Fruit fly (Drosophila melanogaster) ovary, adult (tissue): ENCODE measurements around the gene Root.
A peak's percentile ranks its signal among the peaks of the same experiment; 100 is the strongest.

Experiments
- CG17801 ChIP-seq: fragments of 200-800 bp; optimal IDR thresholded peaks from 2 replicates; lab custom pipeline; 2019; ENCODE audit warnings: missing biosample characterization, mild to moderate bottlenecking, missing genetic modification characterization, moderate library complexity; ENCODE audit not compliant: partially characterized antibody

Gene Root

DNA sequence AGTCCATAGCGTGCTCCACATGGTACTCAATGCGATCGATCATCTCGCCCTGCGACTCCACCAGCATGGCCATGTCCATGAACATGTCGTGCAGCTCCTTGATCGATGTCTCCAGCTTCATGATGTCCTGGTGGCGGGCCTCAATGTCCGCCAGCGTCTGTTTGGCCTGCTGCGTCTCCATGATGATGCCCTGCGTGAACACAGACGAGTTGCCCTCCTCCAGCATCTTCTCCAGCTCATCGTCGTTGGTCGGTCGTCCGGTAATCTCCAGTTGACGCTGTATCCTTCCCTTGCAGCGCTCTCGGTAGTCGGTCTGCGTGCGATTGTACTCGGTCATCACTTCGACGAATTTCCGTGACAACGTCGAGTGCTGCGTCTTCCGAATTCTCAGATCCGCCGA, 9.4 kb upstream of the Root start:
- TF ChIP-seq CG17801 (GFP tag; lab: Kevin White, UChicago): no peak

DNA sequence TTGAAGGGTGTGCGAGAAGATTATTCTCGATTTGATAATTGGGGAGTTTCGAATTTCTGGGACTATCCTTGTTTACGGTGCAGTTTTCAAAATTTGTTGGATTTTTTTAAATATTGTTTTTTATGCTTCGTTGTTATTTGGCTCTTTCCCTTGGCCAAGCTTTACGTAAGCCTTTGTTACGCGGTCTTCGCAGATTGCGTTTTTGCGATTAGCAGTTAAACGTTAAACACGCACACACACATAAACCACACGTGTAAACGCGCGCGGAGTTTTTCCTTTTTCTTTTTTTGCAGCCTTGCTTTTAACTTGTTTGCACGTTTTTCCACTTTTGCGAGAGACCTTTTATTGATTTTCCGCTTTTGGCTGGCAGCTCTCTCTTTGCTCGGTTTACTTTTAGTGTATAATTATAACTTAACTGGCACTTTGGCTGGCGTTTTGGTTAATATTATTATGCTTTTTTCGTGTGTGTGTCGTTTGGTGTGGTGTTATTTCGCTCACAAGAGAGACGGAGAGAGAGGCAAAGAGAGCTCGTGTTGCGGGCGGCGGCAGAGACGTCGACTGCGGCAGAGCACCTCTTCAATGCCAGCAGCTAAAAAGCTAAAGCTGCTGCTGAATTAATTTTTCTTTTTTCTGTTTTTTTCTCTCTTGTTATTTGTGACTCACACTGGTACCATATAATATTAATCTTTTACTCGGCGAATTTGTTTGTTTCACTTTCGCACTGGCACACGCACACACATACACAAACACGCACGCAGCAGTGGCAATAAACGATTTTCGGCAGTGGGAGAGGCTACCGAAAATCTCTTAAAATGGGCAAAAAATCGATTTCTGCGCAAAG, 8.4 kb upstream of the Root start:
- TF ChIP-seq CG17801 (GFP tag; lab: Kevin White, UChicago): peak; percentile 7

DNA sequence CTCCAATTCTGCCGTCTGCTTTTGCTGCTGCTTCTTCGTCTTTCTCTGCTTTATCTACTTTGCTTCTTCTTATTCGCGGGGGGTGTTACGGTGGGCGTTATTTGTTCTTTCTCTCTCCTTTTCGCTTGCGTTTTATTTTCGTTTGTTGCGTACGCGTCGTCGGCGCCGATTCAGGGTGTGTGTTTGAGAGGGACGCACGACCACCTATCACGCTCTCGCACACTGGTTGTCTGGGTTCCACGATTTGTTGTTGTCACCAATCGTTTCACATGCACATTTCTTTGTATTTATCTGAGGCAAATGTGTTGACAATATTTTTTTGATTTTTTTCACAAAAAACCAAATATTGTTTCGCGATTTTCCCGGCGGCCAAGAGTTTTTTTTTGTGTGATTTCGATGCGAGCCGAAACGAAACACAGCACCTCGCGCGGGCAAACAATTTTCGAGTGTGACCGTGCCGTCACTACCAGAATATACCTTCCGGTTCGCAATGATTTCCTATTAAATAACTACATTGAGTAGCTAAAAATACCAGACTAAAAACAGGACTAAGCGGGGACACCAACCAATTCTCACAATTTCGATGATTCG, 7.7 kb upstream of the Root start, which contains the start of gene Syx1A:
Gene Syx1A (minus strand): TSS at position 452 of the 591 bp plus-strand sequence.
- peak; percentile 8 for TF ChIP-seq CG17801 (GFP tag; lab: Kevin White, UChicago)

DNA sequence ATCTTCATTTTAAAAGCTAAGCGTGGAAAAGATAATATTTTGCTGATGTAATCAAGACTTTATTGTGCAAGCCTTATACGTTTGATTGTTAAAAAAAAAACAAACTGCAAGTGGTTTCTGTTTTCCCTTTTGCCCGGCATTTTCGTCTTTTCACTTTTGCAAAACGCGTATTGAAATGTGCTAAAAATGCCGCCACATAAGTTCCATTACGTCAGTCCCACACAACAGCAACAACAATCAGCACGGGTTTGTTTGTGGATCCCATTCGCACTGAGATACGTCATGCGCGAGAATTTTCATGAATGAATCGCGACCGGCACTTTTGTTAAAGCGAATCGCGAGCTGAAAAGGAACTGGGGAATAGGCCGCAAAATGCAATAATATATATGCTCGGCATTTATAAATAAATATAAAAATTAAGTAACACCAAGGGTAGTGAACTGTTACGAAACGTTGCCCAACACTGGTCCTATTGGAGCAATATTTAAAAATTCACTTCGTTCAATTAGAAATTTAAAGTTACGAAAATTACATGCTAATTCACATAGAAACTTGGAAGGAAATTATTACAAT, 6.9 kb upstream of the Root start:
- peak; percentile 61 for TF ChIP-seq CG17801 (GFP tag; lab: Kevin White, UChicago)

DNA sequence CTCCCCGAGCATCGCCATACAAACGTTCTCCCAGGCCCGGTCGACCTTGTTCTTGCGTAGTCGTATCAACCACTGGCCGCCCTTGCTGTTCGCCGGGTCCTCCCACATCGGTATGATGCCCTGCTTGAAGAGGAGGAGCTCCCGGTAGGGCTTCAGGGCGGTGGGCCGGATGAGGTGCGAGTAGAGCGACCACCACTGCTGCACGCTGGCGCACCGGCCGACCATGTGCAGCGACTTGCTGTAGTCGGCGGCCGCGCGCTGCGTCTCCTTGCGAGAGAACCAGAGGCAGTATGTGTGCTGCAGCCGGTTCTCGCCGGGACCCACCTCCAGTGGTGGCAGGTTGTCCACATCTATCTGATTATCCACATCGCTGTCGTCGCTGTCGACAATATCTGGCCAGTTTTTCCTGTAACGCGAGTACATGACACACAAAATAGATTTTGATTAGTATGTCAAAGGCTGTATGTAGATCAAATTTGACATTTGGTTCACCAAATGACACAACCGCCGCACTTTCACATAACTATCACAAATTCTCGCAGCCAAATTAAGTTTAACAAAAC, 6.1 kb upstream of the Root start, which contains the start of gene CG10694:
Gene CG10694 (plus strand): TSS at position 513 of the 563 bp plus-strand sequence.
- no peak for TF ChIP-seq CG17801 (GFP tag; lab: Kevin White, UChicago)

DNA sequence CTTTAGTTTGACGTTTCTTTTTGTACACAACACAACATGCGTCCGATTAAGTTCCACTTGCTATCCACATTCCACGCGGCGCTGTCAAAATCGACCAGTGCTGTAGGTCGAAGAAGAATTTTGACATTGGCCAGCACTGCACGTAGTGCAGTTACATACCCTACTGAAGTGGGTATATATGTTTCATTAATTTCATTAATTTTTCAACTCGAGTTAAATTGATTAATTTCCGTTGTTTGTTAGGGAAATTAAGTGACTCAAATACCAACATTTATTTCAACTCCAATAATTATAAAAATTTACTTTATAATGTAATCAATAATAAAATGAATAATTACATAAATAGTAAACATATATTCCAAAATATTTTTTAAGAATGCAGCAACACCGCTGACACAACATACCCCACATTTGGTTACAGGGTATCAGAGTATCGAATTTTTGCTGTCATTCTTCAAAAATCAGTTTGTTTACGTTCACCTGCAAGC, 4.1 kb upstream of the Root start, which contains the start of the genes eIF4EHP and CG18428:
Gene eIF4EHP (minus strand): TSS at position 59 of the 488 bp plus-strand sequence.
Gene CG18428 (plus strand): TSS at position 435 of the 488 bp plus-strand sequence.
- peak; percentile 100 for TF ChIP-seq CG17801 (GFP tag; lab: Kevin White, UChicago)

DNA sequence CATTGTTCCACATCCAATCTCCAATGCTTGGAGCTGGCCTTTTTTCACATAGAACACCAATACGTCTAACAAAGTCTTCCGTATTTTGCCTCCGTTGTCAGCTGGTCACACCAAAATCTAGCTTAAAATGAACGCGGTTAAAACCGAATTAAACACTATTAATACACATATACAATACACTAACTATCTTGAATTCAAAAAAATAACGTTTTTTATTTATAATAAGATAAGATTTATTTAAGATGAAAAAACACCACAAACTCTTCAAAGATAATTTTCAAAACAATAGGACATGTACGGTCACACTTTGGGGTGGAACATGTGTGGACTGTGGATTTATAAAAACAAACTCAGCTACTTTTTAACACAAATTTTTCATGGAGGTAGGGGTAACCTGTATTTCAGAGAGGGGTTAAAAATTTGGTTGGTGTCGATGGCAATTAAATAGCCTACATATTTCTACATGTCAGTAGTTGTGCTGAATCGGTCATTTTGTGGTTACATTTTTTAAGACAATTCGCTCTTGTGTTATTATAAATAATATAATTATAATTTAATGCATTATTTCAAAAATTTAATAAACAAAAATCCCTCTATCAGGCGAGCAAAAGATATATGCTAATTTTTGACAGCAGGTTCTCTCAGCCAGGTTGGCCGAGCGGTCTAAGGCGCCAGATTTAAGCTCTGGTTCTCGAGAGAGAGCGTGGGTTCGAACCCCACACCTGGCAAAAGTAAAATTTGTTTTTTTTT, 591 bp upstream of the Root start, which contains the start of gene CG13605:
Gene CG13605 (minus strand): TSS at position 70 of the 750 bp plus-strand sequence.
- peak; percentile 74 for TF ChIP-seq CG17801 (GFP tag; lab: Kevin White, UChicago)

DNA sequence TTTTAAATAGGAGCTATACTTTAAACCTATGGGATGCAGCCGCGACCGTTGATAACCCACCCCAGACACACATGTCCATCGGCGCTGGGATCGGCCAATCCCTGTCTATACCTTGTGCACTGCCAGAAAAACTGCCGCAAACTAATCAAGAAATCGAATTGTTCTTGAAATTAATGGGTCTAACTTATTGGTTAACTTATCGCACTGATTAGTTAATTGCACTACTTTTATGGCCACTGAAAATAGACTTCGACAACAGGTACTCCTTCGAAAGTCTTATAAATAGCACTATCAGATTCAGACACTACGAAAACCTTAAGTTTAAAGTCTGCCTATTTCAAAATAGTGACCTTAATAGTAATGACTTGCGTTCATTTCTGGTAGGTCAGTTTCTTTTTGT, 3.1 kb downstream of the Root start, which contains the start of gene CG13607:
Gene CG13607 (minus strand): TSS at position 143 of the 400 bp plus-strand sequence.
- no peak for TF ChIP-seq CG17801 (GFP tag; lab: Kevin White, UChicago)

DNA sequence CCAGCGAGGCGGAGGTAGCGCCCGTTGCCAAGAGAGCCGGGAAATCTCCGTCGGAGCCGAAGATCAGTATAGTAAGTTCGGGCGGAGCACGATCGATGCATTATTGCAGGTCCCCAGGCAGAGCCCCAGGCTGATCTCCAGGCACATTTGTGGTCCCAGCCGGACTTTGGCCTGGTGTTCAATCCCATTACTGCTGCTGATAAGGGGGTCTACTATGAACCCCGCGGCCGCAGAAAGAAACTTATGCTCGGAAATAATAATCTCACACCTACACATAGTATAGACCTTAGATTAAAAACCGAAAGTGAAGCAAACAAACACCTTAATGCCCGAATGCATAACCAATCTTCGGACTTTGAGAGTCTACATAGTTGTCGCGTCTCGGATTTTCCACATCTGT, 3.9 kb downstream of the Root start:
- no peak for TF ChIP-seq CG17801 (GFP tag; lab: Kevin White, UChicago)

DNA sequence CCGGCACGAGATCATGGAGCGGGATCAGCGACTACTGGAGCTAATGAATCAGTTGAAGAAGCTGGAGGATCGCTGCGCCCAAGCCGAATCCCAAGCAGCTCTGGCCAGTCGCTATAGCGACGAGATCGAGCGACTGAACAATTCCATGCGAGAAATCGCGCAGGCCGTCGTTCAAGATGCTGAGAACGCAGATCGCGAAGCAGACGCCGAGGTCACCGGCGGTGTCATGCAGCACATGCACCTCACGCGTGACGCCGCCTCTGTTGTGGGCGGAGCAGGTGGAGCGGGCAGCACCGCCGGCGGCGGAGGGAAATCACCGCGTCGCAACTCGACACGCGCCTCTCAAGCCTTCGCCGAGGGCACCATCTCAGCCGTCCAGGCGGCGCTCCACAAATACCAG, 8.6 kb downstream of the Root start:
- TF ChIP-seq CG17801 (GFP tag; lab: Kevin White, UChicago): no peak

DNA sequence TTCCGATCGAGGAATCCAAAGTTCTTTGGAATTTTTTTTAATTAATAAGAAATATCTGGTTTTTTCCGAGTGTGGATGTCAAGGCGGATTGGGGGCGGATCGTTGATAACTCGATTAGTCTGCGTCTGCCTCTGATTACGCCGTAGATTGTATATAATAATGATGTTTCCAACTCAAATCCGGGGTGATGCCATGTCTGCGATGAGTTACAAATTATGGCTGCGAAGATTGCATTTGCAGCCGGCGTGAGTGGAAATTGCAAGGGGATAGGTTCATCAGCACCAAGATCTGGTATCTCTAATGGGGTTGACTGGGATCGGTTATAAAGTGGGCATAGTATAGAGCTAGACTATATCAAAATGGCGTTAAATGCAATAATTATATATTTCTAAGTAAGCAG, 9.3 kb downstream of the Root start:
- TF ChIP-seq CG17801 (GFP tag; lab: Kevin White, UChicago): no peak

DNA sequence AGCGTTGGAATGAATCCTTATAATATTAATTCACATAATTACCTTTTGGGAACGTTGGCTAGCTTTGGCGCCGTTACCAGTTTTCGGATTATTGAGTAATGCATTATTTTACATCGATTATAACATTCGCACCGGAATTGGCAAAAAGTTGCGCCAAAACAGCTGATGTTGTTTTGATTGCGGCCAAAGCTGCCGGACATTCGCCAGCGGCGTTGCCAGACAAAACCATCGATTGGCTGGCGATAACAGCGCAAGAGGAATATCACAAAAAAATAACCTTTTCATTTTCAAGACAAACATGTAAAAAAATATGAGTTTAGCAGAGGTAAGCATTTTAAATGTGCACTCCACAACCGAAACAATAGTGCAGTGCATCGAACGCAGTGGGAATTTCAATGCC, 17.0 kb downstream of the Root start, which contains the start of the genes GatB and Tsc1:
Gene GatB (minus strand): TSS at position 176 of the 400 bp plus-strand sequence.
Gene Tsc1 (plus strand): TSS at position 228 of the 400 bp plus-strand sequence.
- TF ChIP-seq CG17801 (GFP tag; lab: Kevin White, UChicago): peak; percentile 41

DNA sequence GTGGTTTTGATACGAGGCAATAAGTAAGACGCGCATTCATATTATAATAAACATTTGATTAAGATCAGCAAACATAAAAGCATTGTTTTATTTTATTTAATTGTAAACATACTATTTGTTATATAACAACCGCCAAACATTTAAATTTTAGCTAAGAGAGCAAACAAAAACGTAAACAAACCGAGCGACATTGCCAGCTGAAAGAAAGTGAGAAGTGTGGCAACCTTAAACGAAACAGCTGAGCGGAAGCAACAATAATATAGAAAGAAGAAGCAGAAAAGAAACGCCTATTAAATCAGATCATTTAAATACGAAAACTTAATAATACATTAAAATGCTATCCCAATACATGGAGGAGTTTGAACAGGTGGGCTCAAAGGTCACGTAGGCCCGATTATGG, 21.5 kb downstream of the Root start, which contains the start of gene Sec10:
Gene Sec10 (plus strand): TSS at position 252 of the 400 bp plus-strand sequence.
- TF ChIP-seq CG17801 (GFP tag; lab: Kevin White, UChicago): peak; percentile 41
